Worm (Caenorhabditis elegans) whole organism, L1 larva: ENCODE results near the gene tbb-1.

Source experiments
- C04F5.9 ChIP-seq: sonication (generic microtip); optimal IDR thresholded peaks from 2 replicates; lab custom pipeline; 2016; ENCODE audit warnings: missing genetic modification characterization, missing compliant biosample characterization
- C16A3.4 ChIP-seq: fragments of 150-350 bp; optimal IDR thresholded peaks from 2 replicates; lab custom pipeline; 2014; ENCODE audit warnings: missing biosample characterization, missing genetic modification characterization
- aha-1 ChIP-seq: fragments of 150-350 bp; optimal IDR thresholded peaks from 2 replicates; lab custom pipeline; 2014; ENCODE audit warnings: missing biosample characterization, missing genetic modification characterization
- ama-1 ChIP-seq: fragments of 150-350 bp; optimal IDR thresholded peaks from 2 replicates; lab custom pipeline; 2014
- blmp-1 ChIP-seq: fragments of 150-350 bp; optimal IDR thresholded peaks from 2 replicates; lab custom pipeline; 2014; ENCODE audit warnings: missing biosample characterization, missing genetic modification characterization
- ceh-63 ChIP-seq: fragments of 200-800 bp; sonication (Bioruptor generic); optimal IDR thresholded peaks from 2 replicates; lab custom pipeline; 2018; ENCODE audit warnings: mild to moderate bottlenecking, missing genetic modification characterization, missing compliant biosample characterization
- ceh-8 ChIP-seq: fragments of 200-800 bp; sonication (Bioruptor generic); optimal IDR thresholded peaks from 2 replicates; lab custom pipeline; 2018; ENCODE audit warnings: mild to moderate bottlenecking, missing genetic modification characterization, moderate library complexity, missing compliant biosample characterization
- ceh-82 ChIP-seq, 3 experiments: fragments of 150-350 bp in 1 of 3; sonication (generic microtip) in 2 of 3; optimal IDR thresholded peaks; 2 replicates each; lab custom pipeline; 2014 to 2017; ENCODE audit warnings: missing biosample characterization in 3 of 3, missing genetic modification characterization in 3 of 3
- ceh-90 ChIP-seq: sonication (generic microtip); optimal IDR thresholded peaks from 2 replicates; lab custom pipeline; 2016; ENCODE audit warnings: missing genetic modification characterization, missing compliant biosample characterization
- dpl-1 ChIP-seq, 3 experiments: fragments of 150-350 bp in 2 of 3; sonication (generic microtip) in 1 of 3; optimal IDR thresholded peaks; 2 replicates each; lab custom pipeline; 2014 to 2017; ENCODE audit warnings: missing biosample characterization in 3 of 3, missing genetic modification characterization in 3 of 3, missing genetic modification reagents in 3 of 3
- efl-1 ChIP-seq, 4 experiments: fragments of 150-350 bp; optimal IDR thresholded peaks in 3 of 4; peaks in 1 of 4; 1 replicate in 1 of 4; 2 replicates in 3 of 4; lab custom pipeline; 2014; ENCODE audit warnings: missing biosample characterization in 2 of 4, missing genetic modification characterization in 2 of 4, missing genetic modification reagents in 2 of 4
- egl-27 ChIP-seq, 2 experiments: fragments of 150-350 bp in 1 of 2; sonication (generic microtip); optimal IDR thresholded peaks; 3 replicates each; lab custom pipeline; 2017 to 2018; ENCODE audit warnings: missing biosample characterization in 2 of 2, missing genetic modification characterization in 2 of 2, missing genetic modification reagents in 2 of 2
- elt-2 ChIP-seq: sonication (generic microtip); optimal IDR thresholded peaks from 2 replicates; lab custom pipeline; 2016; ENCODE audit warnings: missing genetic modification characterization, mild to moderate bottlenecking, inconsistent platforms, missing compliant biosample characterization, missing genetic modification reagents
- elt-3 ChIP-seq, 6 experiments: fragments of 150-350 bp in 1 of 6; sonication (generic microtip); optimal IDR thresholded peaks; 2 replicates each; lab custom pipeline; 2017 to 2018; ENCODE audit warnings: missing biosample characterization in 6 of 6, missing genetic modification characterization in 6 of 6, inconsistent platforms in 1 of 6
- fkh-8 ChIP-seq: sonication (generic microtip); optimal IDR thresholded peaks from 2 replicates; lab custom pipeline; 2016; ENCODE audit warnings: mild to moderate bottlenecking, missing genetic modification characterization, missing compliant biosample characterization
- irx-1 ChIP-seq: sonication (generic microtip); optimal IDR thresholded peaks from 2 replicates; lab custom pipeline; 2016; ENCODE audit warnings: missing genetic modification characterization, missing compliant biosample characterization
- lin-14 ChIP-seq: fragments of 200-800 bp; sonication (Bioruptor generic); optimal IDR thresholded peaks from 2 replicates; lab custom pipeline; 2018; ENCODE audit warnings: mild to moderate bottlenecking, missing genetic modification characterization, moderate library complexity, missing compliant biosample characterization
- lin-35 ChIP-seq, 2 experiments: fragments of 150-350 bp; optimal IDR thresholded peaks; 2 replicates each; lab custom pipeline; 2014; ENCODE audit warnings: missing biosample characterization in 2 of 2, missing genetic modification characterization in 2 of 2, missing genetic modification reagents in 2 of 2
- lir-3 ChIP-seq: sonication (generic microtip); optimal IDR thresholded peaks from 2 replicates; lab custom pipeline; 2016; ENCODE audit warnings: mild to moderate bottlenecking, missing genetic modification characterization, moderate library complexity, missing compliant biosample characterization; ENCODE audit not compliant: poor library complexity
- lsy-2 ChIP-seq, 2 experiments: fragments of 150-350 bp; optimal IDR thresholded peaks; 2 replicates each; lab custom pipeline; 2014; ENCODE audit warnings: missing biosample characterization in 2 of 2, missing genetic modification characterization in 2 of 2
- mdl-1 ChIP-seq, 2 experiments: fragments of 150-350 bp; optimal IDR thresholded peaks; 2 replicates each; lab custom pipeline; 2014 to 2017; ENCODE audit warnings: missing biosample characterization in 2 of 2, missing genetic modification characterization in 2 of 2, inconsistent platforms in 1 of 2
- mef-2 ChIP-seq: fragments of 150-350 bp; optimal IDR thresholded peaks from 2 replicates; lab custom pipeline; 2014; ENCODE audit warnings: missing biosample characterization, missing genetic modification characterization
- mep-1 ChIP-seq: fragments of 150-350 bp; optimal IDR thresholded peaks from 2 replicates; lab custom pipeline; 2014; ENCODE audit warnings: missing biosample characterization, missing genetic modification characterization
- nhr-11 ChIP-seq: fragments of 150-350 bp; optimal IDR thresholded peaks from 2 replicates; lab custom pipeline; 2014; ENCODE audit warnings: missing biosample characterization, missing genetic modification characterization
- nhr-12 ChIP-seq: sonication (generic microtip); optimal IDR thresholded peaks from 2 replicates; lab custom pipeline; 2017; ENCODE audit warnings: missing biosample characterization, missing genetic modification characterization
- nhr-19 ChIP-seq: fragments of 200-800 bp; sonication (Bioruptor generic); conservative IDR thresholded peaks from 2 replicates; pipeline ENCODE4 v1.3.6; 2022; ENCODE audit warnings: missing genetic modification characterization, missing compliant biosample characterization
- nhr-20 ChIP-seq: sonication (generic microtip); optimal IDR thresholded peaks from 2 replicates; lab custom pipeline; 2016; ENCODE audit warnings: mild to moderate bottlenecking, missing genetic modification characterization, missing compliant biosample characterization
- nhr-28 ChIP-seq: fragments of 150-350 bp; optimal IDR thresholded peaks from 2 replicates; lab custom pipeline; 2014; ENCODE audit warnings: missing biosample characterization, missing genetic modification characterization
- nhr-71 ChIP-seq: sonication (generic microtip); optimal IDR thresholded peaks from 2 replicates; lab custom pipeline; 2016; ENCODE audit warnings: mild to moderate bottlenecking, missing genetic modification characterization, moderate library complexity, missing compliant biosample characterization
- nhr-84 ChIP-seq: sonication (generic microtip); optimal IDR thresholded peaks from 2 replicates; lab custom pipeline; 2017; ENCODE audit warnings: missing biosample characterization, missing genetic modification characterization
- nhr-85 ChIP-seq: sonication (generic microtip); peaks from one replicate; lab custom pipeline; 2016; ENCODE audit warnings: missing genetic modification characterization, inconsistent platforms, missing compliant biosample characterization
- nhr-90 ChIP-seq: sonication (generic microtip); optimal IDR thresholded peaks from 2 replicates; lab custom pipeline; 2016; ENCODE audit warnings: mild to moderate bottlenecking, missing genetic modification characterization, missing compliant biosample characterization; ENCODE audit not compliant: poor library complexity
- pag-3 ChIP-seq: sonication (generic microtip); optimal IDR thresholded peaks from 2 replicates; lab custom pipeline; 2017; ENCODE audit warnings: missing genetic modification characterization, mild to moderate bottlenecking, missing compliant biosample characterization, antibody characterized with exemption, borderline replicate concordance; ENCODE audit not compliant: insufficient read depth
- pax-3 ChIP-seq: fragments of 200-800 bp; sonication (Bioruptor generic); optimal IDR thresholded peaks from 2 replicates; lab custom pipeline; 2018; ENCODE audit warnings: mild to moderate bottlenecking, missing genetic modification characterization, moderate library complexity, missing compliant biosample characterization
- snu-23 ChIP-seq: sonication (generic microtip); optimal IDR thresholded peaks from 2 replicates; lab custom pipeline; 2016; ENCODE audit warnings: missing genetic modification characterization, missing compliant biosample characterization
- sptf-1 ChIP-seq: fragments of 150-350 bp; optimal IDR thresholded peaks from 2 replicates; lab custom pipeline; 2014; ENCODE audit warnings: missing biosample characterization, missing genetic modification characterization
- sup-37 ChIP-seq: fragments of 200-800 bp; sonication (Bioruptor generic); optimal IDR thresholded peaks from 2 replicates; lab custom pipeline; 2018; ENCODE audit warnings: mild to moderate bottlenecking, missing genetic modification characterization, missing compliant biosample characterization
- swsn-7 ChIP-seq: sonication (generic microtip); optimal IDR thresholded peaks from 2 replicates; lab custom pipeline; 2016; ENCODE audit warnings: missing genetic modification characterization, missing compliant biosample characterization
- tbx-2 ChIP-seq: sonication (generic microtip); optimal IDR thresholded peaks from 2 replicates; lab custom pipeline; 2016; ENCODE audit warnings: missing genetic modification characterization, missing compliant biosample characterization
- unc-30 ChIP-seq: sonication (generic microtip); optimal IDR thresholded peaks from 2 replicates; lab custom pipeline; 2017; ENCODE audit warnings: missing biosample characterization, missing genetic modification characterization

tbb-1 gene

ce11 chrIII:10720170-10720569, 22.1 kb downstream of the tbb-1 start (continued):
- TF ChIP-seq dpl-1 (GFP tag; optimal IDR thresholded peaks at IDR 0.05; lab: Kevin White, UChicago) (peak; percentile 61 to 63 (median 61)), pag-3 (tag; lab: Kevin White, UChicago) (peak; percentile 59), nhr-11 (tag; lab: Kevin White, UChicago) (peak; percentile 78), nhr-90 (tag; lab: Kevin White, UChicago) (peak; percentile 81), mep-1 (peak; percentile 81), pax-3 (peak; percentile 75), nhr-28 (tag; lab: Kevin White, UChicago) (no peak), unc-30 (no peak), aha-1 (tag; lab: Kevin White, UChicago) (peak; percentile 21), nhr-71 (tag; lab: Kevin White, UChicago) (peak; percentile 97), lin-35 (GFP tag; optimal IDR thresholded peaks at IDR 0.05; lab: Kevin White, UChicago) (peak; percentile 76 to 78), ceh-82 (tag; optimal IDR thresholded peaks at IDR 0.05; lab: Kevin White, UChicago) (peak; percentile 79 to 89 (median 83)), elt-2 (tag; lab: Kevin White, UChicago) (peak; percentile 79)

- TF ChIP-seq elt-3 (tag; optimal IDR thresholded peaks at IDR 0.05; lab: Kevin White, UChicago) (peak in 3 of 6 experiments; percentile 60 to 90 (median 80)), mep-1 (peak; percentile 35), nhr-12 (tag; lab: Kevin White, UChicago) (no peak), nhr-19 (GFP tag; lab: Robert Waterston, UW) (peak; percentile 42; the same call in 1 of the 2 replicates), sup-37 (GFP tag; lab: Kevin White, UChicago) (no peak), lsy-2 (tag; optimal IDR thresholded peaks at IDR 0.05; lab: Kevin White, UChicago) (peak in 1 of 2 experiments; percentile 19), nhr-71 (tag; lab: Kevin White, UChicago) (peak; percentile 44), sptf-1 (tag; lab: Kevin White, UChicago) (no peak), mdl-1 (tag; optimal IDR thresholded peaks at IDR 0.05; lab: Kevin White, UChicago) (peak in 1 of 2 experiments; percentile 50), nhr-90 (tag; lab: Kevin White, UChicago) (peak; percentile 52), lin-14 (GFP tag; lab: Kevin White, UChicago) (peak; percentile 30), irx-1 (tag; lab: Kevin White, UChicago) (no peak), elt-2 (tag; lab: Kevin White, UChicago) (peak; percentile 44), nhr-84 (tag; lab: Kevin White, UChicago) (no peak), blmp-1 (tag; lab: Kevin White, UChicago) (peak; percentile 26), swsn-7 (tag; lab: Kevin White, UChicago) (peak; percentile 7), ceh-90 (tag; lab: Kevin White, UChicago) (peak; percentile 17), snu-23 (GFP tag; lab: Kevin White, UChicago) (peak; percentile 32), nhr-85 (peak; percentile 56), egl-27 (tag; optimal IDR thresholded peaks at IDR 0.05; lab: Kevin White, UChicago) (no peak), mef-2 (tag; lab: Kevin White, UChicago) (no peak), ceh-8 (GFP tag; lab: Kevin White, UChicago) (no peak), lir-3 (tag; lab: Kevin White, UChicago) (peak; percentile 47), efl-1 (optimal IDR thresholded peaks at IDR 0.05; lab: Kevin White, UChicago) (no peak), efl-1 (GFP tag; optimal IDR thresholded peaks at IDR 0.05 in 1 of 2; lab: Kevin White, UChicago) (peak in 1 of 2 experiments; percentile 78), tbx-2 (tag; lab: Kevin White, UChicago) (peak; percentile 24), ama-1 (lab: Kevin White, UChicago) (no peak), ceh-63 (GFP tag; lab: Kevin White, UChicago) (no peak), C04F5.9 (no peak), lin-35 (GFP tag; optimal IDR thresholded peaks at IDR 0.05; lab: Kevin White, UChicago) (peak in 1 of 2 experiments; percentile 65), C16A3.4 (tag; lab: Kevin White, UChicago) (peak; percentile 17), nhr-20 (tag; lab: Kevin White, UChicago) (peak; percentile 71), fkh-8 (no peak)
These were observed 23.2 kb downstream of the tbb-1 start for ce11 chrIII:10719057-10719456.
